Worm (Caenorhabditis elegans): Measurements from ENCODE around the gene npr-39.

npr-39 gene

ce11 chrV:10107309-10107708, 40.4 kb downstream of the npr-39 start, which contains the start of gene C08B6.11:
Gene C08B6.11, plus strand, starts transcription at chrV:10107609.
- no peak for TF ChIP-seq fkh-10 (GFP tag; optimal IDR thresholded peaks at IDR 0.05)
- TF ChIP-seq madf-5 (GFP tag; IDR thresholded peaks at IDR 0.05): no peak
- TF ChIP-seq hmg-1.1 (GFP tag; IDR thresholded peaks at IDR 0.05): no peak
- no peak for TF ChIP-seq daf-16 (GFP tag; optimal IDR thresholded peaks at IDR 0.05)
- TF ChIP-seq daf-16 (tag; optimal IDR thresholded peaks at IDR 0.05): no peak
- TF ChIP-seq T20F7.1 (GFP tag; optimal IDR thresholded peaks at IDR 0.05): no peak
- TF ChIP-seq hlh-11 (tag; optimal IDR thresholded peaks at IDR 0.05): no peak
- no peak for TF ChIP-seq ces-1 (GFP tag; optimal IDR thresholded peaks at IDR 0.05)
- no peak for TF ChIP-seq Y48G9A.11 (GFP tag; IDR thresholded peaks at IDR 0.05)
- no peak for TF ChIP-seq daf-19 (GFP tag; conservative IDR thresholded peaks at IDR 0.05)
- no peak for TF ChIP-seq madf-9 (GFP tag; conservative IDR thresholded peaks at IDR 0.05)

- TF ChIP-seq daf-16 (GFP tag; optimal IDR thresholded peaks at IDR 0.05): no peak
- TF ChIP-seq daf-16 (tag; optimal IDR thresholded peaks at IDR 0.05): peak; percentile 53
- peak; percentile 17 for TF ChIP-seq nhr-28 (tag; optimal IDR thresholded peaks at IDR 0.05)
- TF ChIP-seq ZK546.5 (tag; optimal IDR thresholded peaks at IDR 0.05): no peak
- no peak for TF ChIP-seq pha-4 (GFP tag; IDR thresholded peaks at IDR 0.05)
- no peak for TF ChIP-seq pha-4 (tag; optimal IDR thresholded peaks at IDR 0.05)
- peak; percentile 44 for TF ChIP-seq pqm-1 (tag; optimal IDR thresholded peaks at IDR 0.05)
- TF ChIP-seq unc-39 (tag; optimal IDR thresholded peaks at IDR 0.05): no peak
- no peak for TF ChIP-seq R02D3.7 (tag; optimal IDR thresholded peaks at IDR 0.05)
These were observed 44.3 kb downstream of the npr-39 start for ce11 chrV:10111129-10111528.

- peak in 1 of 2 experiments; percentile 18 for TF ChIP-seq unc-62 (GFP tag; optimal IDR thresholded peaks at IDR 0.05 in 1 of 2)
- TF ChIP-seq unc-62 (tag; optimal IDR thresholded peaks at IDR 0.05): no peak
- no peak for TF ChIP-seq daf-16 (GFP tag; optimal IDR thresholded peaks at IDR 0.05)
- peak; percentile 8 for TF ChIP-seq daf-16 (tag; optimal IDR thresholded peaks at IDR 0.05)
- no peak for TF ChIP-seq mdl-1 (tag; optimal IDR thresholded peaks at IDR 0.05)
These were observed 45.3 kb downstream of the npr-39 start, which contains the start of gene C08B6.3 for ce11 chrV:10112187-10112586. Gene C08B6.3, minus strand, starts transcription at chrV:10112287.

ce11 chrV:10114329-10114728, 47.5 kb downstream of the npr-39 start, which contains the start of gene cht-5:
Gene cht-5, plus strand, starts transcription at chrV:10114629.
- TF ChIP-seq arid-1 (GFP tag; conservative IDR thresholded peaks at IDR 0.05) (no peak), dmd-9 (GFP tag; IDR thresholded peaks at IDR 0.05) (no peak), fkh-10 (GFP tag; optimal IDR thresholded peaks at IDR 0.05) (no peak), T20F7.1 (GFP tag; optimal IDR thresholded peaks at IDR 0.05) (no peak)

- no peak for TF ChIP-seq nhr-76 (tag; optimal IDR thresholded peaks at IDR 0.05)
- TF ChIP-seq ceh-44 (GFP tag; IDR thresholded peaks at IDR 0.05): no peak
- no peak for TF ChIP-seq ctbp-1 (GFP tag; IDR thresholded peaks at IDR 0.05)
- TF ChIP-seq spr-3 (GFP tag; optimal IDR thresholded peaks at IDR 0.05): no peak
- TF ChIP-seq egl-27 (tag; optimal IDR thresholded peaks at IDR 0.05): no peak
- no peak for TF ChIP-seq dmd-8 (GFP tag; IDR thresholded peaks at IDR 0.05)
- no peak for TF ChIP-seq lin-13 (GFP tag; optimal IDR thresholded peaks at IDR 0.05)
- no peak for TF ChIP-seq ceh-28 (tag; optimal IDR thresholded peaks at IDR 0.05)
- no peak for TF ChIP-seq sdz-12 (GFP tag; optimal IDR thresholded peaks at IDR 0.05)
These were observed 50.6 kb downstream of the npr-39 start, which contains the start of gene C08B6.5 for ce11 chrV:10117465-10117864. Gene C08B6.5, plus strand, starts transcription at chrV:10117765.

Measured in whole organism, L4 larva.